Worm (Caenorhabditis elegans): ENCODE data around the gene W10C4.1.
"Not testable (repeated sequence)": the region's sequence is repeated elsewhere in the genome, so short reads cannot be mapped to it uniquely, and the experiment has no call there.

Gene W10C4.1

ce11 chrIII:232918-233317, 26.0 kb upstream of the W10C4.1 start:
- TF ChIP-seq madf-6 (GFP tag; IDR thresholded peaks at IDR 0.05), result peak; percentile 66
- TF ChIP-seq hmg-1.2 (GFP tag; IDR thresholded peaks at IDR 0.05), result peak; percentile 38; the same call in 1 of the 2 replicates
- peak; percentile 32 for TF ChIP-seq B0261.1 (tag; optimal IDR thresholded peaks at IDR 0.05)
- TF ChIP-seq ceh-58 (GFP tag; IDR thresholded peaks at IDR 0.05), result 0 out of 2 replicates have a peak, but pooled peaks have one; percentile 51
- peak; percentile 84 for TF ChIP-seq egl-44 (GFP tag; IDR thresholded peaks at IDR 0.05)
- peak; percentile 47; the same call in 1 of the 2 replicates for TF ChIP-seq hsf-1 (GFP tag; IDR thresholded peaks at IDR 0.05)
- TF ChIP-seq F37B4.10 (GFP tag; IDR thresholded peaks at IDR 0.05), result peak; percentile 70; the same call in 1 of the 2 replicates
- TF ChIP-seq mcd-1 (GFP tag; IDR thresholded peaks at IDR 0.05), result 0 out of 2 replicates have a peak, but pooled peaks have one; percentile 20
- TF ChIP-seq rpc-1 (optimal IDR thresholded peaks at IDR 0.05), result not testable (repeated sequence)
- peak; percentile 46 for TF ChIP-seq rpc-1 (tag; optimal IDR thresholded peaks at IDR 0.05)
- TF ChIP-seq D2030.7 (GFP tag; IDR thresholded peaks at IDR 0.05), result peak; percentile 86
- 0 out of 2 replicates have a peak, but pooled peaks have one; percentile 36 for TF ChIP-seq Y53G8AR.9 (GFP tag; conservative IDR thresholded peaks at IDR 0.05)
- 0 out of 2 replicates have a peak, but pooled peaks have one; percentile 14 for TF ChIP-seq F33H1.4 (GFP tag; IDR thresholded peaks at IDR 0.05)
- peak; percentile 48; the same call in 1 of the 2 replicates for TF ChIP-seq rcor-1 (GFP tag; IDR thresholded peaks at IDR 0.05)
- peak; percentile 58 for TF ChIP-seq dox-1 (GFP tag; IDR thresholded peaks at IDR 0.05)
- TF ChIP-seq bed-1 (GFP tag; IDR thresholded peaks at IDR 0.05), result 0 out of 2 replicates have a peak, but pooled peaks have one; percentile 82
- peak; percentile 94 for TF ChIP-seq lin-26 (GFP tag; IDR thresholded peaks at IDR 0.05)
- peak; percentile 34 for TF ChIP-seq tbp1 (GFP tag; optimal IDR thresholded peaks at IDR 0.05)

DNA sequence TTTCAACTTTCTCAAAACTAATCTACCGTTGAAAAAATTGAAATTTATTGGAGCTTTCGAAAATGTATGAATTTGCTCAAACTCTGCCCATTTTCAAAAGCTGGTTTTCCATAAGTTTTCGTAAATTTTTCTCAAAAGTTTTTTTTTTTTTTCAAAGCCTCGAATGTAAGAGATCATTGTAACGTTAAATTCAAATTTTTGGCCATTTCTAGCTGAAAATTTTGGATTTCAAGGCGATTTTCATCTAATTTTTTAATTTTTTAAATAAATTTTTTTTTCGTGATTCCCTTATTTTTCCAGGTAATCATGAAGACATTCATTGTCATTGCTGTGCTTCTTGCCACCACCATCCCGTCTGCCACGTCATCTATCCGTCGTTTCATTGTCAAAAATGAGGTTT, 23.2 kb upstream of the W10C4.1 start, which contains the start of gene hpo-38:
Gene hpo-38, plus strand, starts transcription at position 301 of the 400 bp plus-strand sequence.
- TF ChIP-seq F37B4.10 (GFP tag; IDR thresholded peaks at IDR 0.05) (no peak), bed-2 (GFP tag; IDR thresholded peaks at IDR 0.05) (no peak), hrde-1 (tag; optimal IDR thresholded peaks at IDR 0.05; ENCODE audit: borderline replicate concordance) (no peak), hlh-12 (tag; optimal IDR thresholded peaks at IDR 0.05) (no peak), mxl-1 (tag; optimal IDR thresholded peaks at IDR 0.05) (no peak), nhr-80 (tag; optimal IDR thresholded peaks at IDR 0.05) (no peak), ZK185.1 (tag; optimal IDR thresholded peaks at IDR 0.05; ENCODE audit: poor library complexity, severe bottlenecking) (no peak), dpff-1 (tag; optimal IDR thresholded peaks at IDR 0.05) (no peak), F55B11.4 (tag; optimal IDR thresholded peaks at IDR 0.05; ENCODE audit: borderline replicate concordance, insufficient read depth) (no peak)

- TF ChIP-seq hmg-1.2 (GFP tag; IDR thresholded peaks at IDR 0.05), result peak; percentile 82
- no peak for TF ChIP-seq efl-1 (GFP tag; optimal IDR thresholded peaks at IDR 0.05)
- TF ChIP-seq ceh-27 (GFP tag; optimal IDR thresholded peaks at IDR 0.05), result no peak
- peak; percentile 70; the same call in 1 of the 2 replicates for TF ChIP-seq egrh-3 (GFP tag; IDR thresholded peaks at IDR 0.05)
- peak; percentile 77 for TF ChIP-seq zfh-2 (GFP tag; conservative IDR thresholded peaks at IDR 0.05)
These were observed 20.1 kb upstream of the W10C4.1 start for ce11 chrIII:227033-227432.

DNA sequence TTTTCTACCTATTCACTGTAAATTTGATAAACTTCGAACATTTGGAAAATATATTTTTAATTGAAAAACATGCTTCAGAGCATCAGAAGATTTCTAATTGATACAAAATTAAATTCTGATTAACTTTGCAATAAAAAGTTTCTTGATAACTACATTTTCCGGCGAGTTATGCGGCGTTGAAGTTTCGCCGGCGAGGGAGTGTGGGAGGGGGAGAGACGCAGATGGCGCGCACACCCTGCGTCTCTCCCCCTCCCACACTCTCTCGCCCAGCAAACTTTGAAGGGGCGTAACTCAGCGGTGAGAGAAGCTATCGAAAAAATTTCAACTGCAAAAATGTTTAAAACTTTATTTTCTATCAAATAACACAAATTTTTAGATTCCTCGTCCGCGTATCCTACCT, 15.6 kb upstream of the W10C4.1 start:
- TF ChIP-seq hmg-1.2 (GFP tag; IDR thresholded peaks at IDR 0.05), result peak; percentile 74
- no peak for TF ChIP-seq snpc-4 (GFP tag; optimal IDR thresholded peaks at IDR 0.05)
- TF ChIP-seq snpc-4 (tag; optimal IDR thresholded peaks at IDR 0.05), result no peak

DNA sequence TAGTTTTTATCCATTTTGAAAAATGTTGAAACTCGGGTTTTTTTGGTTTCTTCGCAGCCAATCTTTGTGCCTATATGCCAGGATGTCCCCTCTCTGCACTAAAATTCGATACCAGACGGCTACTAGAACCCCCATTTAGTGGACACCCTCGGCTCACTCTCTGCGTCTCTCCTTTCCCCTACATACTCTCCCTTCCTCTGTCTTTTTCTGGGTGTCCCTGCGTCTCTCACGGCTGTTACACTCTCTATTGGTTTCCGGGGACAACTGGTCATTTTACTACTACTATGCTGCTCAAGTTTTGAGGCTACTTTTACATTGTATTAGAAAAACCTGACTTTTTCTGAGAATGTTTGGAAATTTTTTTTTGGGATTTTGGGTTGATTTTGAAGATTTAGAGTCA, 13.4 kb upstream of the W10C4.1 start:
- no peak for TF ChIP-seq hsf-1 (GFP tag; IDR thresholded peaks at IDR 0.05)
- TF ChIP-seq hmg-1.2 (GFP tag; IDR thresholded peaks at IDR 0.05), result peak; percentile 83; the same call in 1 of the 2 replicates
- no peak for TF ChIP-seq Y53F4B.3 (GFP tag; IDR thresholded peaks at IDR 0.05)
- no peak for TF ChIP-seq gei-17 (GFP tag; optimal IDR thresholded peaks at IDR 0.05)
